Fruit fly (Drosophila melanogaster) whole organism: ENCODE results near the gene PH4alphaPV.

Source experiments
- CG8478 ChIP-seq: fragments of >200 bp; optimal IDR thresholded peaks from 2 replicates; lab custom pipeline; 2018; ENCODE audit warnings: inconsistent platforms
- Dll ChIP-seq: fragments of >200 bp; optimal IDR thresholded peaks from 2 replicates; lab custom pipeline; 2017
- pan ChIP-seq: fragments of >200 bp; optimal IDR thresholded peaks from 2 replicates; lab custom pipeline; 2017
- psq ChIP-seq: fragments of >200 bp; optimal IDR thresholded peaks from 2 replicates; lab custom pipeline; 2017
- usp ChIP-seq: fragments of >200 bp; optimal IDR thresholded peaks from 2 replicates; lab custom pipeline; 2017; ENCODE audit warnings: missing biosample characterization, missing genetic modification characterization, mixed read lengths

dm6 chr3R:30596704-30597103 is 51.6 kb downstream of the PH4alphaPV start, which contains the start of gene CG31019:
- TF ChIP-seq CG8478 (lab: Kevin White, UChicago) (no peak), pan (lab: Kevin White, UChicago) (no peak), usp (GFP tag; lab: Kevin White, UChicago) (no peak), Dll (lab: Kevin White, UChicago) (no peak), psq (lab: Kevin White, UChicago) (no peak)
